Fruit fly (Drosophila melanogaster): ENCODE measurements around the gene CG17751.

CG17751 gene

DNA sequence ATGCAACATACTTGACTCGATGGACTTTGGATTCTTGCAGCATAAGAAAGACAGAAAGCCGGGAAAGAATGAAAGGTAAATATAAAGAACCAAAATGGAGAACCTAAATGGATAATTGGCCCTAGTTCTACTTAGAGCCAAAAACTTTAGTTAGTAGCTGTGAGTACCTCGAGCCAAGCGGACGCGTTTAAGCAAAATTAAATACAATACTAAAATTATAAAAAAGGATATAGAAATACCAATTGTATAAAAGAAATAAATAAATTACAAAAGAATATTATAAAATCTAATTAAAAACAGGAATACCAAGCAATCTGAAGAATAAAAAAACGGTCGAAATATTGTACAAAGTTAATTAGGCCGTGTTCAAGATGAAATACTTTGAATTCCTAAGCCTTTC, 27.6 kb downstream of the CG17751 start, which contains the start of gene CG34138:
Gene CG34138, plus strand, starts transcription at position 301 of the 400 bp plus-strand sequence.
- TF ChIP-seq usp (GFP tag; optimal IDR thresholded peaks at IDR 0.05) (no peak), pan (optimal IDR thresholded peaks at IDR 0.05) (no peak), CG8478 (optimal IDR thresholded peaks at IDR 0.05) (no peak), Dll (optimal IDR thresholded peaks at IDR 0.05) (no peak), EcR (GFP tag; optimal IDR thresholded peaks at IDR 0.05) (no peak), psq (optimal IDR thresholded peaks at IDR 0.05) (no peak)

dm6 chr3R:19638004-19638403, 30.9 kb downstream of the CG17751 start:
- TF ChIP-seq psq (optimal IDR thresholded peaks at IDR 0.05) (no peak), CG8478 (optimal IDR thresholded peaks at IDR 0.05) (no peak), Dll (optimal IDR thresholded peaks at IDR 0.05) (no peak), EcR (GFP tag; optimal IDR thresholded peaks at IDR 0.05) (no peak), pan (optimal IDR thresholded peaks at IDR 0.05) (no peak), usp (GFP tag; optimal IDR thresholded peaks at IDR 0.05) (no peak)

DNA sequence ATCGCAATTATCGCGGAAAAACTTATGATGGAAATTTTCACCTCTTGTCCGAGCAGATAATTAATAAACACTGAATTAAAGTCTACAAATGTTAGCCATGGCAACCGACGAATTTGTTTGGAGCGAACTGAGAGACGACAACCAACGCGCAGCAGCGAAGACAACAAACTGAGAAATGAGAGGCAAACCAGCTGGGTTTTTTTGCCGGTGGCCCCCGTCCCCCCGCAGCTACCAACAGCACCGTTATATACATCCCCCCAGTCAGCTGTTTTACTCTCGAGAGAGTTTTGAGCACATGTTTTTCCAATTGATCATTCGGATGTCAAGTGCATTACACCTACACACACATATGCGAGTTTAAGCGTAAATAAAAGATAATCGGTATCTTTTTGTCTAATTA, 34.0 kb downstream of the CG17751 start:
- no peak for TF ChIP-seq psq (optimal IDR thresholded peaks at IDR 0.05)
- TF ChIP-seq EcR (GFP tag; optimal IDR thresholded peaks at IDR 0.05), result no peak
- TF ChIP-seq pan (optimal IDR thresholded peaks at IDR 0.05), result no peak
- TF ChIP-seq Dll (optimal IDR thresholded peaks at IDR 0.05), result no peak
- no peak for TF ChIP-seq CG8478 (optimal IDR thresholded peaks at IDR 0.05)
- TF ChIP-seq usp (GFP tag; optimal IDR thresholded peaks at IDR 0.05), result no peak

DNA sequence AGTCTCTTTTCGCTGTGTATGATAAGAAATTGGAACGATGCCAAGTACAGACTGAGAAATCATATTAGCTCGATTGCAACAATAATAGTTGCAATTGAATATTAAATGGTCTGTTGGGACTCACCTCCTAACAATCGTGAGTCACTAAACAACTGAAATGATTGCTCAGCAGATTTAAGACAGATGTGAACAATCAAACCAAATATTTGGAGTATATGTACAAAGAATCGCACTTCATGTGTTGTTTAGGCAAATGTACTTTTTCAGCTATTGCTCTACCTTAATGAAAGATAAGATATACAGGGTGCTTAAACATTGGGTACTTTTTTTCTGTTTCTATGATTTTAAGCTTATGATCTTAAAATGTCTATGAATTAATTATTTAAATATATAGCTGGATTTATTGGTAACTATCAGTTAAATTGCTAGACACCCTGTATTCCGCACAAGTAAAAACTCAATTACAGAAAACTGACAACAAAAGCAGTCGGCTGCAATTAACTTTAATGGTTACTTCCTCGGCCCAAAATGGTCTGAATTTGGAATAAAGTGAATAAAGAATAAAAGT, 34.5 kb downstream of the CG17751 start:
- no peak for TF ChIP-seq pan (optimal IDR thresholded peaks at IDR 0.05)

DNA sequence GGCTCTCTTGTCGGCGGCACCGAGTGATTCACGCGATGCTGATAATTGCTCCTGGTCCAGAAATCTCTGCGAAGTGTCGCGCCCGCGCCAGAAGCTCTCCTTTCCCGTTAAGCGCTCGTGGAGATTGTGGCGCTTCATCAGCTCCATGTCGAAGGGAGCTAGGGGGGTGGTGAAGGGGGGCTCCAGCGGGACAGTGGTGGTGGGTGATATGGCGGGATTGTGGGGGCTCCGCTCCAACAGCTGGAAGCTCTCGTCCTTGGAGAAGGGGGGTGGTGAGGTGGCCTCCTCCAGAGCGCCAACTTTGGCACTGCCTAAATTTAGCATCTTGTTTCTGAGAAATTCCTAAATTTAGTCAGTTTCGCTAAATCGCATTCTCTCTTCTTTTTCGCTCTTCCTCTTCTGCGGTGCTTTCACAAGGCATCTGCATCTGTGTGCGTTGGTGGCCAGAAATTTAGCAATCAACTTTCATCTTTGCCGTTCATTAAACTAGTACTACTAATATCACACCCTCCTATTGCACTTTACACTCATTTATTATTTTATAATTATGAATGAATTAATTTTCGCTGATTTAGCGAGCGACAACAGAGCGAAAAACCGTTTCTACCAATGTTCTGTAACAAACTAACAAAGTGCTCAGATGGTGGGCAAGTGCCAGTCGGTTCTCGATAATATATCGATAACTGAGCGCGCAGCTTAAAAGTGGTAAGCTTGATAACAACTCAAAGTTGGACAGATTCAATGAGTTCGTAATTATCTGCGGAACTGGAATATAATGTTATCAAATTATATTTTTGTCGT, 35.2 kb downstream of the CG17751 start, which contains the start of gene subdued:
Gene subdued, minus strand, starts transcription at position 631 of the 801 bp plus-strand sequence.
- TF ChIP-seq psq (optimal IDR thresholded peaks at IDR 0.05) (no peak), usp (GFP tag; optimal IDR thresholded peaks at IDR 0.05) (no peak), CG8478 (optimal IDR thresholded peaks at IDR 0.05) (no peak), pan (optimal IDR thresholded peaks at IDR 0.05) (no peak), Dll (optimal IDR thresholded peaks at IDR 0.05) (no peak), EcR (GFP tag; optimal IDR thresholded peaks at IDR 0.05) (no peak)

- TF ChIP-seq Dll (optimal IDR thresholded peaks at IDR 0.05), result no peak
- TF ChIP-seq psq (optimal IDR thresholded peaks at IDR 0.05), result no peak
- no peak for TF ChIP-seq usp (GFP tag; optimal IDR thresholded peaks at IDR 0.05)
- TF ChIP-seq EcR (GFP tag; optimal IDR thresholded peaks at IDR 0.05), result no peak
- no peak for TF ChIP-seq CG8478 (optimal IDR thresholded peaks at IDR 0.05)
- TF ChIP-seq pan (optimal IDR thresholded peaks at IDR 0.05), result no peak
Measured at dm6 chr3R:19642893-19643270, 35.8 kb downstream of the CG17751 start.

DNA sequence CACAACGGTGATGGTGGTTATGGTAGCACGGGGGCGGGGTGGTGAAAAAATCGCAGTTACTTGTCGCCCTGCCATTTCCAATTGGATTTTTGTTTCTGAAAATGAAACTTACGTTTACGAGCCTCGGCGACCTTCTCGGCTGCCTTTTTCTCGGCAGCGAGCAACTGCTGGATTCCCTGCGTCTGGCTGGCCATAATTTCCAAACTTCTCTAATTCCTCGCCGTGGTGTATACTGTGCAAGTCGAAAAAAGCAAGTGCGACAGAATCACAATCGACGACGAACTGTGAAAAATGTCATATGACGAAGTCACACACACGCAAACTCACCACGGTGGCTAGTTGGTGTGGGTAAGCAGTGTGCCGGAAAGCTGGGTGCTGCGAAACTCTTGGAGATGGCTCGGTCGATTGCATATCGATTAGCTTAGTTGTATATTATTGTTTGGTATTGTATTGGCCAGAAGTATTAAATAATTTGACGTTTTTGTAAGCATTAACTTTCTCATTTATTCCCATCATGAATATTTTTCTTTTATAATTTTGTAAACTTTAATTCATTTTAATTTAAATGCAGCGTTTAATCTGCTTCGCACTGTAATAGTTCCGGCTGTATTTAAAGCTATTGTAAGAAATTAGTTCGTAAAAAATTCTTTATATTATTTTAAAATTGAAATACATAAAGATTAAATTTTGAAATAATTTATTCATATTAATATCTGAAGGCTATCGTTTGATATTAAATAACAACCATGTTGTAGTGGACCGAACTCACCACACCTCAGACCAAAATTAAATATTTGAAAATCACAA, 37.2 kb downstream of the CG17751 start, which contains the start of gene Vha13:
Gene Vha13, minus strand, starts transcription at position 293 of the 807 bp plus-strand sequence.
- TF ChIP-seq EcR (GFP tag; optimal IDR thresholded peaks at IDR 0.05) (no peak), usp (GFP tag; optimal IDR thresholded peaks at IDR 0.05) (no peak), Dll (optimal IDR thresholded peaks at IDR 0.05) (no peak), pan (optimal IDR thresholded peaks at IDR 0.05) (no peak), psq (optimal IDR thresholded peaks at IDR 0.05) (no peak)

dm6 chr3R:19644901-19645204, 37.8 kb downstream of the CG17751 start, which contains the start of gene Nup58:
Gene Nup58 (plus strand): TSS chr3R:19645026.
- no peak for TF ChIP-seq CG8478 (optimal IDR thresholded peaks at IDR 0.05)
- no peak for TF ChIP-seq Dll (optimal IDR thresholded peaks at IDR 0.05)
- no peak for TF ChIP-seq EcR (GFP tag; optimal IDR thresholded peaks at IDR 0.05)
- TF ChIP-seq psq (optimal IDR thresholded peaks at IDR 0.05), result no peak
- no peak for TF ChIP-seq usp (GFP tag; optimal IDR thresholded peaks at IDR 0.05)
- no peak for TF ChIP-seq pan (optimal IDR thresholded peaks at IDR 0.05)

- no peak for TF ChIP-seq psq (optimal IDR thresholded peaks at IDR 0.05)
- TF ChIP-seq CG8478 (optimal IDR thresholded peaks at IDR 0.05), result no peak
- no peak for TF ChIP-seq EcR (GFP tag; optimal IDR thresholded peaks at IDR 0.05)
- no peak for TF ChIP-seq usp (GFP tag; optimal IDR thresholded peaks at IDR 0.05)
- no peak for TF ChIP-seq pan (optimal IDR thresholded peaks at IDR 0.05)
- no peak for TF ChIP-seq Dll (optimal IDR thresholded peaks at IDR 0.05)
Measured at dm6 chr3R:19648289-19648916, 41.3 kb downstream of the CG17751 start, which contains the start of the genes CG6195 and CG31220. Gene CG6195 (minus strand): TSS chr3R:19648410. Gene CG31220 (plus strand): TSS chr3R:19648487.

DNA sequence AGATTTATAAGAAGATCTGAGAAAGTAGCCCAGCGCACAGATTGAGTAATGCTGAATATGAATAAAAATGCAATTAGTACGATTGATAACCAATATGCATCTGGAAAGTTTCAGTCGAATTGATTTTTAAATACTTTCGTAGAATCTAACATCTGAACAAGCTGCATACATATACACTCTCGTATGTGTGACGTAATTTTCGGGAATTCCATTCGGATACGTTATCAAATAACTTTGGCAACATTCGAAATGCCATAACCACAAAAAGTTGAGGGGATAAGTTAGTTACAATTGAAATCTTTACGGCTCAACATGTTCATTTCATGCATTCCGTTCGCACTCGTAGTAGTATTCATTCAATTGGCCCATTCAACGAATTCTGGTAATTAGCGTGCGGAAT, 43.7 kb downstream of the CG17751 start, which contains the start of gene CG31219:
Gene CG31219, plus strand, starts transcription at position 301 of the 400 bp plus-strand sequence.
- TF ChIP-seq pan (optimal IDR thresholded peaks at IDR 0.05) (no peak), psq (optimal IDR thresholded peaks at IDR 0.05) (no peak), CG8478 (optimal IDR thresholded peaks at IDR 0.05) (no peak), Dll (optimal IDR thresholded peaks at IDR 0.05) (no peak), EcR (GFP tag; optimal IDR thresholded peaks at IDR 0.05) (no peak), usp (GFP tag; optimal IDR thresholded peaks at IDR 0.05) (no peak)

- TF ChIP-seq Dll (optimal IDR thresholded peaks at IDR 0.05), result no peak
- TF ChIP-seq usp (GFP tag; optimal IDR thresholded peaks at IDR 0.05), result no peak
- TF ChIP-seq pan (optimal IDR thresholded peaks at IDR 0.05), result no peak
- TF ChIP-seq EcR (GFP tag; optimal IDR thresholded peaks at IDR 0.05), result no peak
- TF ChIP-seq psq (optimal IDR thresholded peaks at IDR 0.05), result no peak
- TF ChIP-seq CG8478 (optimal IDR thresholded peaks at IDR 0.05), result no peak
Measured at dm6 chr3R:19656455-19656854, 49.4 kb downstream of the CG17751 start.
